Worm (Caenorhabditis elegans): Measurements from ENCODE around the gene srt-14.
"Not testable (repeated sequence)": the region's sequence is repeated elsewhere in the genome, so short reads cannot be mapped to it uniquely, and the experiment has no call there.

srt-14 gene

DNA sequence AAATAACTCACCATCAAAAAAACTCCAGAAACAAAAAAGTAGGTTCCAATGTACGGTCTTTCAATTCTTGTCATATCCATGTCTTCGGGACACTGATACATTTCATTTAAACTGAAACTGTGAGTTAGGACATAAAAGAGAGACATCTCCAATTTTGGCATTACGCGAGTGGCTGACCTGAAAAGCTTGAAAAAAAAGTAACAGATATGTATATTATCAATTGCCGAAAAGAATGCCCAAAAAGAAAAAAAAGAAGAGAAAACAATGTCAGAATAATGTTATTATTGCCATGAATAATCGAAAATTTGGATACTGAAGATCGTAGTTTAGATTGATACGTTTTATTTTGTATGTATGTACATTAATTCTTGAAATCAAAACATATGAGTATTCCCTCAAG, at the start of gene srt-14:
Gene srt-14, minus strand, starts transcription at position 101 of the 400 bp plus-strand sequence.
- no peak for TF ChIP-seq hmg-4 (GFP tag; optimal IDR thresholded peaks at IDR 0.05)
- TF ChIP-seq aly-1 (tag; optimal IDR thresholded peaks at IDR 0.05): no peak

DNA sequence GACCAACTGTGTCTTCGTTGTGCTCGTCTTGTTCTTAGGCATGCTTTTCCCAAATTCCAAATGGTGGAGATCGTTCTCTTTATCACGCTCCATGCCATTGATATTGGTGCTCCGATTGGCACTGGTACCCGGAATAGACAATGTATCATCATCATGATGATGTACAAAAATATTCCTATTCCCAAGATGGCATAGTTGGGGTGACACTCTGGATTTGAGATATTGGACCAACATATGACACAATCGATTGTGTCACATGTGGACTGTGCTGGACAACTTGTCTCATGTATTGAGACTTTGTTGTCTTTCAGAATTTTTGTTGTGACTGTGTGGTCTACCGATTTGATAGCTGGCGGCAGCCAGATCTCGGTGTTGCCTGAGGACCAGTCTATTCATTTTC, 47.9 kb upstream of the srt-14 start:
- TF ChIP-seq B0310.2 (tag; optimal IDR thresholded peaks at IDR 0.05): no peak
- no peak for TF ChIP-seq sea-1 (GFP tag; conservative IDR thresholded peaks at IDR 0.05)
- TF ChIP-seq scrt-1 (GFP tag; IDR thresholded peaks at IDR 0.05): no peak
- TF ChIP-seq tbx-11 (GFP tag; IDR thresholded peaks at IDR 0.05): no peak
- no peak for TF ChIP-seq flt-1 (GFP tag; IDR thresholded peaks at IDR 0.05)
- no peak for TF ChIP-seq hmbx-1 (tag; optimal IDR thresholded peaks at IDR 0.05)
- no peak for TF ChIP-seq tra-4 (tag; optimal IDR thresholded peaks at IDR 0.05)
- no peak for TF ChIP-seq ceh-36 (tag; optimal IDR thresholded peaks at IDR 0.05)
- TF ChIP-seq hmg-4 (GFP tag; optimal IDR thresholded peaks at IDR 0.05): no peak
- TF ChIP-seq tbx-37 (GFP tag; conservative IDR thresholded peaks at IDR 0.05): no peak
- no peak for TF ChIP-seq ama-1 (optimal IDR thresholded peaks at IDR 0.05)
- TF ChIP-seq pes-1 (GFP tag; IDR thresholded peaks at IDR 0.05): no peak
- TF ChIP-seq F13C5.2 (tag; optimal IDR thresholded peaks at IDR 0.05): no peak
- no peak for TF ChIP-seq aly-1 (tag; optimal IDR thresholded peaks at IDR 0.05)
- no peak for TF ChIP-seq ceh-13 (GFP tag; optimal IDR thresholded peaks at IDR 0.05)

DNA sequence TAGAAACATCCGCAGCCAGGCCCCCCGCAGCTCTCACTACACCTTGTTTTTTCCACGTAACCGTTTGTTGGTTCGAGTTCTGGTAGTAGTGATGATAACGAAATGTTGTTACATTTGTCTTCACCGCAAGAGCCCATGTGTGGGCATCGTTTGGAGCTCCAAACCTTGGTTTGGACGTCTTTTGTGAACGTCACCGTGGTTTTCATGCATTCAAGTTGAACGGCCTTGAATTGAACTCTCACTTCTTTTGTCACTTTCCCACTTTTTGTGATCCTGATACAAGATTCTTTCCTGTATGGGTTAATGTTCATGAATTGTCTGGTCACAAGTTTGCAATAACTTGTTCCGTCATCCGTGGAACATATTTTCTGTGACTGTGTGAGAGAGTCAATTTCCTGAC, 47.4 kb upstream of the srt-14 start:
- TF ChIP-seq ets-7 (tag; optimal IDR thresholded peaks at IDR 0.05) (no peak), hmg-4 (GFP tag; optimal IDR thresholded peaks at IDR 0.05) (no peak), ceh-36 (tag; optimal IDR thresholded peaks at IDR 0.05) (no peak), flt-1 (GFP tag; IDR thresholded peaks at IDR 0.05) (no peak), B0310.2 (tag; optimal IDR thresholded peaks at IDR 0.05) (no peak), tbx-11 (GFP tag; IDR thresholded peaks at IDR 0.05) (no peak), sea-1 (GFP tag; conservative IDR thresholded peaks at IDR 0.05) (no peak), hnd-1 (tag; optimal IDR thresholded peaks at IDR 0.05) (no peak), F13C5.2 (tag; optimal IDR thresholded peaks at IDR 0.05) (no peak), ama-1 (optimal IDR thresholded peaks at IDR 0.05) (no peak), tra-4 (tag; optimal IDR thresholded peaks at IDR 0.05) (no peak), tbx-37 (GFP tag; conservative IDR thresholded peaks at IDR 0.05) (no peak), scrt-1 (GFP tag; IDR thresholded peaks at IDR 0.05) (no peak), aly-1 (tag; optimal IDR thresholded peaks at IDR 0.05) (no peak), ceh-13 (GFP tag; optimal IDR thresholded peaks at IDR 0.05) (no peak), hmbx-1 (tag; optimal IDR thresholded peaks at IDR 0.05) (no peak)

DNA sequence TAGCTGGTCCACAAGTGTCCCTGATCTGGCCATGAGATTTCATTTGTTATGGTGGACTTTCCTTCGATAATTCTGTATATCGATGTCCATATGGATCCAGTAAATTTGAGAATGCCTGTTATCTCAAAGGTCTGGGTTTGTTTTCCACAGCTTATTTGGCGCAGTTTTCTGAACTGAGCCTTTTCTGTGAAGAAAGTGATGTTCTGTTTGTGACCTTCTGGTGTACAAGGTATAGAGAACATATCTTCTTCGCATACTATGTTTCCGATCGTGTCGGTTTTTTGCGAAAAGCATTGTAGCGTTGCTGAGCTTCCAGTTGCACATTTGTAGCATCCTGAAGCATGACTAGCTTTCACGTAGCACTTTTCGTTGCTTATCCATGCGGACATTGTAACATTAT, 46.5 kb upstream of the srt-14 start:
- TF ChIP-seq sea-1 (GFP tag; conservative IDR thresholded peaks at IDR 0.05) (no peak), pes-1 (GFP tag; IDR thresholded peaks at IDR 0.05) (no peak), scrt-1 (GFP tag; IDR thresholded peaks at IDR 0.05) (no peak), flt-1 (GFP tag; IDR thresholded peaks at IDR 0.05) (no peak), ets-7 (tag; optimal IDR thresholded peaks at IDR 0.05) (no peak), hmg-4 (GFP tag; optimal IDR thresholded peaks at IDR 0.05) (no peak), B0310.2 (tag; optimal IDR thresholded peaks at IDR 0.05) (no peak), tra-4 (tag; optimal IDR thresholded peaks at IDR 0.05) (no peak), tbx-37 (GFP tag; conservative IDR thresholded peaks at IDR 0.05) (no peak), ceh-36 (tag; optimal IDR thresholded peaks at IDR 0.05) (no peak)

DNA sequence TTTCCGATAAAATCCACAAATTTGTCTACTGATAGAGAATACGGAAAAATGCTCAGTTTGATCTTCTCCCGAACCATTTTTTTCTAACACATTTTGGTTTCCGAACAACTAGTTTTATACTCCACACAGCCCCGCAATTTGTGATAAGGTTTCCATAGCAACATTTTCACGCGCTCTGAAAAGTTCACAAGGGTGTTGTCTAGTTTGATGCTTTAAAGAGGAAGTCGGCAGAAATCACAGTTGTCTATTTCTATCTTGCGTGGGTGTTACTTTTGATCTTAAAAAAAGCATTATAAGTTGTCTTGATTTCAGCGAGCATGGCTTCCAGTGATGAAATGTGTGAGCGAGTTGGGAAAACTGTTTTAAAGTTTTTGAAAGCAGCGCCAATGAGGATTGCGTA, 43.4 kb upstream of the srt-14 start, which contains the start of gene ZC132.3:
Gene ZC132.3, minus strand, starts transcription at position 101 of the 400 bp plus-strand sequence.
- no peak for TF ChIP-seq hnd-1 (tag; optimal IDR thresholded peaks at IDR 0.05)

DNA sequence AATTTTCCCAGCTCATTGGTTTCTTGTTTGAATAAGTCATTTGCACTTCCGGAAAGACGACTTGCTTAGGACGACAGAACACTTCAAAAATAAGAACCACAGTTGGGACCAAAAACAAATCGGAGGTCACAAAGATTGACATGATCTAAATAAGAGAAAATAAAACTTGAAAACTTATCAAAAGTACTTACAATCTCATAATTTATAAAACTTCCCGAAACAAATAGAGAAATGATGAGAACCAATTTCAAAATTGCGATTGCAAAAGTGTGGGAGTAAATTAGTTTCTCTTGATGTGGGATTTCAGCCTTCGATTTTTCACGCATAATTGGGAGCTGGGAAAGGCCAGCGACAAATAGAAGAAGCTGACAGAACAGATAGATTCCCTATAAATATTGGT, 42.2 kb upstream of the srt-14 start, which contains the start of gene ZC132.11:
Gene ZC132.11, minus strand, starts transcription at position 101 of the 400 bp plus-strand sequence.
- no peak for TF ChIP-seq ama-1 (optimal IDR thresholded peaks at IDR 0.05)
- TF ChIP-seq aly-1 (tag; optimal IDR thresholded peaks at IDR 0.05): no peak
- TF ChIP-seq hmbx-1 (tag; optimal IDR thresholded peaks at IDR 0.05): no peak
- TF ChIP-seq pes-1 (GFP tag; IDR thresholded peaks at IDR 0.05): no peak
- no peak for TF ChIP-seq ets-7 (tag; optimal IDR thresholded peaks at IDR 0.05)
- TF ChIP-seq F13C5.2 (tag; optimal IDR thresholded peaks at IDR 0.05): no peak
- no peak for TF ChIP-seq tbx-11 (GFP tag; IDR thresholded peaks at IDR 0.05)
- no peak for TF ChIP-seq B0310.2 (tag; optimal IDR thresholded peaks at IDR 0.05)
- no peak for TF ChIP-seq tra-4 (tag; optimal IDR thresholded peaks at IDR 0.05)
- no peak for TF ChIP-seq ceh-36 (tag; optimal IDR thresholded peaks at IDR 0.05)
- TF ChIP-seq sea-1 (GFP tag; conservative IDR thresholded peaks at IDR 0.05): no peak
- TF ChIP-seq hnd-1 (tag; optimal IDR thresholded peaks at IDR 0.05): no peak
- no peak for TF ChIP-seq tbx-37 (GFP tag; conservative IDR thresholded peaks at IDR 0.05)
- no peak for TF ChIP-seq ceh-13 (GFP tag; optimal IDR thresholded peaks at IDR 0.05)
- TF ChIP-seq hmg-4 (GFP tag; optimal IDR thresholded peaks at IDR 0.05): no peak
- no peak for TF ChIP-seq flt-1 (GFP tag; IDR thresholded peaks at IDR 0.05)
- no peak for TF ChIP-seq scrt-1 (GFP tag; IDR thresholded peaks at IDR 0.05)

DNA sequence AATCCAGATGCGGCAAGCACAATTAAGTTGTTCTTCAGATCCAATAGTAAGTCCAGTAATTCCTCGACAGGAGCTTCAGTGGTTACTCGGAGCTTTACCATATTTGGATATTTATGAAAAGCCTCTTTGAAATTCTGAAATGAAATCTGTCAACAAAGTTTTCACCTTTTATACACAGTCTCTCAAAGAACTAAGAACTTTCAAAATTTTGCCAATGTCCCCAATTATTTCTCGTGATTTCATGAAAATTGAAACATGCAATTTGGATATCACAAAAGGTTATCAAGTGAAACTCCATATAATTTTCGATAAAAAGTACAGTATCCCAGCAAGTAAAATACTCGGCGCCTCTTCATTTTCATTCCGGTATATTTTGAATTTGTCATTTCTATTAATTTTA, 39.5 kb upstream of the srt-14 start, which contains the start of gene F47D2.11:
Gene F47D2.11, minus strand, starts transcription at position 101 of the 400 bp plus-strand sequence.
- TF ChIP-seq hmbx-1 (tag; optimal IDR thresholded peaks at IDR 0.05): no peak
- no peak for TF ChIP-seq tra-4 (tag; optimal IDR thresholded peaks at IDR 0.05)
- no peak for TF ChIP-seq ceh-13 (GFP tag; optimal IDR thresholded peaks at IDR 0.05)
- TF ChIP-seq flt-1 (GFP tag; IDR thresholded peaks at IDR 0.05): no peak
- no peak for TF ChIP-seq hnd-1 (tag; optimal IDR thresholded peaks at IDR 0.05)

DNA sequence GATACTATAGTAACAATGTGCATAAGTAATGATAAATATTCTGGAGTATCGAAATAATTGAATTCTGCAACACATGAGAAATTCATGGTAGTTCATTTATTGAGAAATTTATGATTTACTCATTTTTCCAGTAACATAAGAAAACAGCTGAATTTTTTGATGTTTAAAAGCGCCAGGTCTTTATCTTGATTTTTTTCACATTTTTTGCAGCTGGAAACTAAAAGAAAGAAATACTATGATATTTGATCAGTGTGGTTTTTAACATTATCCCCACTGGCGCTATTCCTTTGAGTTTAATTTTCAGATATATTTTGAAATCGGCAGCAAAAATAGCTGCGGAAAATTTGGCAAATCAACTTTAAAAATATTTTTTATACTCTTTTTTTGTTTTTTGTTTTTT, 37.1 kb upstream of the srt-14 start, which contains the start of gene srh-194:
Gene srh-194, minus strand, starts transcription at position 101 of the 400 bp plus-strand sequence.
- TF ChIP-seq B0310.2 (tag; optimal IDR thresholded peaks at IDR 0.05); ama-1 (optimal IDR thresholded peaks at IDR 0.05); hmbx-1 (tag; optimal IDR thresholded peaks at IDR 0.05): not testable (repeated sequence)
